Worm (Caenorhabditis elegans): ENCODE data around the gene col-77.
A peak's percentile ranks its signal among the peaks of the same experiment; 100 is the strongest.

Gene col-77

DNA sequence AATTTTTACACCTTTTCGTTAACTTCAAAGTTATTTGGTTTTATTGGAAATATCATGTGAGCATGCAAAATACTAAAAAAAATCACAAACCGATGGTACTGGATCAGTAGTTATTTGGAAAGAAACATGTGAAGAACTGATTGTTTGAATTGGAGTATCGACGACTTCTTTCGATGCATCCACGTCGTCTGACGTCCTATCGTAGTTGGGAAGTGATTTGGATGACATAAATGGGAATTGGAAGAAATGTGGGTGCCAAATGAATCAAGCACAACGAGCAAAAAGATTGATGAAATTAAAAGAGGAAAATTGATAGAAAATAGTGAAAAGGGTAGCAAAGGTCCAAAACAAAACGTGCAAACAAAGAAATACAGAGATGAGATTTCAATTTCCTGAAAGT lies 37.9 kb downstream of the col-77 start, which contains the start of gene shw-1:
Gene shw-1 (minus strand): TSS at position 228 of the 400 bp plus-strand sequence.
- TF ChIP-seq hlh-1 (tag; optimal IDR thresholded peaks at IDR 0.05): no peak
- no peak for TF ChIP-seq nhr-28 (tag; optimal IDR thresholded peaks at IDR 0.05)
- TF ChIP-seq blmp-1 (tag; optimal IDR thresholded peaks at IDR 0.05): no peak
- no peak for TF ChIP-seq mab-5 (tag; optimal IDR thresholded peaks at IDR 0.05)
- no peak for TF ChIP-seq lsy-2 (tag; optimal IDR thresholded peaks at IDR 0.05)
- no peak for TF ChIP-seq mls-2 (tag; optimal IDR thresholded peaks at IDR 0.05)
- no peak for TF ChIP-seq drap-1 (GFP tag; optimal IDR thresholded peaks at IDR 0.05)
- no peak for TF ChIP-seq unc-120 (tag; optimal IDR thresholded peaks at IDR 0.05; ENCODE audit: poor library complexity, severe bottlenecking)
- TF ChIP-seq cnd-1 (tag; optimal IDR thresholded peaks at IDR 0.05): no peak
- TF ChIP-seq ceh-83 (GFP tag; optimal IDR thresholded peaks at IDR 0.05): no peak
- TF ChIP-seq sem-2 (GFP tag; optimal IDR thresholded peaks at IDR 0.05): no peak
- no peak for TF ChIP-seq bed-3 (GFP tag; optimal IDR thresholded peaks at IDR 0.05)
- no peak for TF ChIP-seq zip-8 (tag; optimal IDR thresholded peaks at IDR 0.05)
- TF ChIP-seq ham-2 (GFP tag; optimal IDR thresholded peaks at IDR 0.05): no peak

DNA sequence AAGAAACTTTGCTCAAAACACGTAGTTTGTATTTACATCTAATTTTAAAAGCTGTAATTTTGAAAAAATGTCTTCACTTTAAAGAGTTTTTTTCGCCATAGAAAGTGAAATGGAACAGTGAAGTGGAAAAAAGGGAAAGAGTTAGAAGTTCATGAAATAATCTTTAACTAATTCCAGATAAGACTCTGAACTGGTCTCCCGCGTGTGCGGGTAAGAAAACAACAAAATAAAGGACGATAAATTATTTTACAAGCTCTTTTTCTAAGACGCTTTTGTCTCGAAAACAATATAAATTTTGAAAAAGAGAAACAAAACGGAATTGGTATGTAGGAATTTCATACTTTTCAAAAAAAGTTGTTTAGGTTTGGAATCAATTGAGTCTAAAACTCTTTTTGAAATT lies 42.5 kb downstream of the col-77 start:
- TF ChIP-seq cnd-1 (tag; optimal IDR thresholded peaks at IDR 0.05) (no peak), hlh-1 (tag; optimal IDR thresholded peaks at IDR 0.05) (no peak), ceh-83 (GFP tag; optimal IDR thresholded peaks at IDR 0.05) (no peak), ceh-39 (tag; optimal IDR thresholded peaks at IDR 0.05) (no peak), nhr-76 (tag; optimal IDR thresholded peaks at IDR 0.05) (no peak), ceh-43 (GFP tag; optimal IDR thresholded peaks at IDR 0.05) (no peak), tbx-8 (GFP tag; optimal IDR thresholded peaks at IDR 0.05) (no peak)

DNA sequence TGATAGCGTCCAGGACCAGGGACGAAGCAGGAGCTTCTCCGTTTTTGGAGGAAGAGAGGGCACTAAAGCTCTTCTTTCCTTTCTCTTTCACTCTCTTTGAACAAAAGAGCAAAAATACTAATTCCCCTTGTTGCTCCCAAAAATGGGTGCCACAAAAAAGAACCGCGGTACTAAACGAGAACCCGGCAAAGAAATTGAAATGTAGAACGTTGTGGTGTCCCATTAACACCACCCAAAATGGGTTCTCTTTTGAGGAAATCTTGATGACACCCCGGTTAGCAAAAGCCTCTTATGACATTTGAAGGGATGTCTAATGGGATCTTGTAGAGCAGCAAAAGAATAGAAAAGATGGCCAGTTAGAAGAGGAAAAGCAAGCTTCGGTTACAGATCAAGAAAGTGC lies 44.4 kb downstream of the col-77 start:
- TF ChIP-seq nhr-237 (tag; optimal IDR thresholded peaks at IDR 0.05): no peak
- no peak for TF ChIP-seq bed-3 (GFP tag; optimal IDR thresholded peaks at IDR 0.05)
- TF ChIP-seq ceh-39 (tag; optimal IDR thresholded peaks at IDR 0.05): no peak
- TF ChIP-seq zip-8 (tag; optimal IDR thresholded peaks at IDR 0.05): no peak
- TF ChIP-seq ztf-11 (tag; optimal IDR thresholded peaks at IDR 0.05): no peak
- TF ChIP-seq unc-62 (GFP tag; optimal IDR thresholded peaks at IDR 0.05): no peak
- TF ChIP-seq nhr-12 (tag; optimal IDR thresholded peaks at IDR 0.05): no peak
- no peak for TF ChIP-seq nhr-28 (tag; optimal IDR thresholded peaks at IDR 0.05)
- no peak for TF ChIP-seq sem-2 (GFP tag; optimal IDR thresholded peaks at IDR 0.05)

DNA sequence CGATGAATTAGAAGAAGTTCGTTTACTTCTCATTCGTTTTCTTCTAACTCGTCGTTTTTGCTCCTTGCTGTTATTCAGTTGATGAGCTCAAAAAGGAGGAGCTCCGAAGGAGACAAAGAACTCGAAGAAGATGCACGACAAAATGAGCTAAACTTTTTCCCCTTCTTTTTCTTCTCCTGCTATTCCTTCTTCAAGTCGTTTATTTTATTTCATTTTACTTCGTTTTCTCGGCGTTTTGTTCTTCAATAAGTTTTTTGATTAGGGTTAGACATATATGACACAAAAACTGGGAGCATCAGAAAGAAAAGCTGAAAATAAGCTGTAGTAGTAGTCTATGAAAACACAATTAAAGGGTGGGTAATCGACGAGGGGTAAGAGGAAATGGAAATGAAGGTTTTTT lies 47.2 kb downstream of the col-77 start:
- TF ChIP-seq ces-1 (GFP tag; optimal IDR thresholded peaks at IDR 0.05) (peak; percentile 64), lin-13 (tag; optimal IDR thresholded peaks at IDR 0.05) (no peak), nhr-76 (tag; optimal IDR thresholded peaks at IDR 0.05) (no peak), lsy-2 (tag; optimal IDR thresholded peaks at IDR 0.05) (no peak), flh-1 (GFP tag; optimal IDR thresholded peaks at IDR 0.05) (no peak)

DNA sequence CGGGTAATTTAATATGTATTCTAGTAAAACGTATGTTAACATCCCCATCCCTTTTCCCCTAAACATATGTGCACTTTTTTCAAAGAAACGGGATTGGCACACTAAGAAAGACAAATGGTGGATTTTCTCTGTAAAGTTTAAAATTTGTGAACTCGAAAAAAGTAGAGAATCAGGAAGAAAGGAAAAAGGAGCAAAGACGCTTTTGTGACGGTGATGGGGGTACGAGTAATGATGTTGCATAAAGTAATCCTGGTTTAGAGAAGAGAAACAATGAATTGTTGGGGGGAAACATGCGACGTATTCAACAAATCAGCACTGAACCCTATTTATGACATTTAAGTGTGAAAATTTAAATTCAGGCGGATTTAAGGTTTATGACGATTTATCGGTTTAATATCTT lies 47.7 kb downstream of the col-77 start:
- no peak for TF ChIP-seq ceh-39 (tag; optimal IDR thresholded peaks at IDR 0.05)
- TF ChIP-seq sptf-1 (tag; optimal IDR thresholded peaks at IDR 0.05): no peak
- no peak for TF ChIP-seq ceh-43 (GFP tag; optimal IDR thresholded peaks at IDR 0.05)
- no peak for TF ChIP-seq ham-2 (GFP tag; optimal IDR thresholded peaks at IDR 0.05)
- no peak for TF ChIP-seq unc-39 (tag; optimal IDR thresholded peaks at IDR 0.05)
- no peak for TF ChIP-seq sem-2 (GFP tag; optimal IDR thresholded peaks at IDR 0.05)
- TF ChIP-seq pha-4 (tag; optimal IDR thresholded peaks at IDR 0.05): no peak
- no peak for TF ChIP-seq nhr-12 (tag; optimal IDR thresholded peaks at IDR 0.05)
- no peak for TF ChIP-seq mep-1 (tag; optimal IDR thresholded peaks at IDR 0.05)
- no peak for TF ChIP-seq lin-13 (tag; optimal IDR thresholded peaks at IDR 0.05)
- no peak for TF ChIP-seq flh-1 (GFP tag; optimal IDR thresholded peaks at IDR 0.05)
- no peak for TF ChIP-seq unc-62 (GFP tag; optimal IDR thresholded peaks at IDR 0.05)
- no peak for TF ChIP-seq tbx-8 (GFP tag; optimal IDR thresholded peaks at IDR 0.05)
- TF ChIP-seq hlh-1 (tag; optimal IDR thresholded peaks at IDR 0.05): no peak
- TF ChIP-seq drap-1 (GFP tag; optimal IDR thresholded peaks at IDR 0.05): no peak
- TF ChIP-seq cnd-1 (tag; optimal IDR thresholded peaks at IDR 0.05): no peak
- TF ChIP-seq ces-1 (GFP tag; optimal IDR thresholded peaks at IDR 0.05): no peak

DNA sequence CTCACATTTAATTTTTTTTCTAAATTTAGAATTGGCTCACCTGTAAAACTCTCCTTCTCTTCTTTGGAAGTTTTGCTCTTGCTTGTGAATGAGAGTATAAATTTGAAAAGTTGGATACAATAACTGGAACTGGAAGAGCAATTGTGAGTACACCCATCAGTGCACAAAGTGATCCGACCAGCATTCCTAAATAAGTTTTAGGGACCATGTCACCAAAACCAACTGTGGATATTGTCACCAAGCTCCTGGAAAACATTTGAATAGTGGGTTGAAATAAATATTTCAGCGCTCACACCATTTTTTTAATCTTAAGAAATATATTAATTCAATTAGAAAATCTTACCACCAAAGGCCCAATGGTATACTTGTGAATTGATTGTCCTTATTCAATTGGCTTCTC lies 50.9 kb downstream of the col-77 start:
- TF ChIP-seq pha-4 (tag; optimal IDR thresholded peaks at IDR 0.05) (no peak), unc-62 (GFP tag; optimal IDR thresholded peaks at IDR 0.05) (no peak), bed-3 (GFP tag; optimal IDR thresholded peaks at IDR 0.05) (no peak), lin-32 (GFP tag; optimal IDR thresholded peaks at IDR 0.05) (no peak), mab-5 (tag; optimal IDR thresholded peaks at IDR 0.05) (no peak), drap-1 (GFP tag; optimal IDR thresholded peaks at IDR 0.05) (no peak), sem-2 (GFP tag; optimal IDR thresholded peaks at IDR 0.05) (no peak), nhr-28 (tag; optimal IDR thresholded peaks at IDR 0.05) (no peak), zip-8 (tag; optimal IDR thresholded peaks at IDR 0.05) (no peak)
